Fruit fly (Drosophila melanogaster): Measurements from ENCODE around the gene CG34331.

The CG34331 gene

dm6 chrX:20158943-20159385, 36.7 kb downstream of the CG34331 start:
- TF ChIP-seq CG11902 (GFP tag; optimal IDR thresholded peaks at IDR 0.05) (no peak), fd59A (GFP tag; optimal IDR thresholded peaks at IDR 0.05) (no peak), lz (GFP tag; optimal IDR thresholded peaks at IDR 0.05) (no peak), CG10631 (GFP tag; optimal IDR thresholded peaks at IDR 0.05) (no peak), vri (GFP tag; optimal IDR thresholded peaks at IDR 0.05) (peak; percentile 63), topi (GFP tag; optimal IDR thresholded peaks at IDR 0.05) (peak; percentile 46), achi (GFP tag; optimal IDR thresholded peaks at IDR 0.05) (no peak), Sox14 (GFP tag; optimal IDR thresholded peaks at IDR 0.05) (peak; percentile 67), CG15336 (GFP tag; IDR thresholded peaks at IDR 0.05) (peak; percentile 43; the same call in 1 of the 2 replicates), spab (GFP tag; optimal IDR thresholded peaks at IDR 0.05) (no peak), pdm3 (GFP tag; optimal IDR thresholded peaks at IDR 0.05) (no peak), Blimp-1 (GFP tag; optimal IDR thresholded peaks at IDR 0.05) (peak; percentile 16), CG11762 (GFP tag; optimal IDR thresholded peaks at IDR 0.05; ENCODE audit: insufficient read depth) (no peak), CG3919 (GFP tag; optimal IDR thresholded peaks at IDR 0.05) (no peak), CG6792 (GFP tag; optimal IDR thresholded peaks at IDR 0.05) (no peak), OdsH (GFP tag; optimal IDR thresholded peaks at IDR 0.05) (no peak), Lpt (GFP tag; optimal IDR thresholded peaks at IDR 0.05) (peak; percentile 15), Eip75B (GFP tag; optimal IDR thresholded peaks at IDR 0.05) (peak; percentile 28), CG1621 (tag; optimal IDR thresholded peaks at IDR 0.05) (peak; percentile 21), CG6808 (GFP tag; optimal IDR thresholded peaks at IDR 0.05) (peak; percentile 18), fd85E (GFP tag; optimal IDR thresholded peaks at IDR 0.05) (no peak), Eip78C (GFP tag) (peak; percentile 52), CG6854 (GFP tag; optimal IDR thresholded peaks at IDR 0.05) (no peak), cyc (GFP tag; optimal IDR thresholded peaks at IDR 0.05) (no peak), dsx (GFP tag; optimal IDR thresholded peaks at IDR 0.05; ENCODE audit: poor library complexity, severe bottlenecking) (peak; percentile 40), svp (GFP tag) (no peak), Eip93F (GFP tag; optimal IDR thresholded peaks at IDR 0.05) (no peak), CG11294 (GFP tag; IDR thresholded peaks at IDR 0.05) (no peak), Hr38 (GFP tag; optimal IDR thresholded peaks at IDR 0.05) (no peak), esn (GFP tag; optimal IDR thresholded peaks at IDR 0.05) (no peak), net (GFP tag; optimal IDR thresholded peaks at IDR 0.05) (peak; percentile 26), dac (GFP tag; optimal IDR thresholded peaks at IDR 0.05) (peak; percentile 34), Ets96B (tag; optimal IDR thresholded peaks at IDR 0.05) (peak; percentile 29), CG9139 (GFP tag; optimal IDR thresholded peaks at IDR 0.05) (peak; percentile 32), CG8319 (GFP tag; optimal IDR thresholded peaks at IDR 0.05) (no peak), CG3032 (tag; optimal IDR thresholded peaks at IDR 0.05) (peak; percentile 7), CG6163 (GFP tag; IDR thresholded peaks at IDR 0.05) (peak; percentile 75; the same call in 2 of the 3 replicates), CG8632 (GFP tag; optimal IDR thresholded peaks at IDR 0.05) (peak; percentile 12), CG10669 (GFP tag; optimal IDR thresholded peaks at IDR 0.05) (peak; percentile 23), fkh (GFP tag; optimal IDR thresholded peaks at IDR 0.05) (peak; percentile 28), Met (GFP tag; optimal IDR thresholded peaks at IDR 0.05) (no peak), Smox (GFP tag; optimal IDR thresholded peaks at IDR 0.05) (no peak), eg (GFP tag; IDR thresholded peaks at IDR 0.05) (peak; percentile 75), Hr4 (GFP tag; optimal IDR thresholded peaks at IDR 0.05) (no peak), Sox15 (GFP tag; optimal IDR thresholded peaks at IDR 0.05) (no peak), CG8119 (GFP tag; IDR thresholded peaks at IDR 0.05) (peak; percentile 47; the same call in 1 of the 3 replicates), Gug (GFP tag; IDR thresholded peaks at IDR 0.05) (peak; percentile 39), CG7368 (GFP tag; optimal IDR thresholded peaks at IDR 0.05) (no peak), CG4318 (GFP tag; optimal IDR thresholded peaks at IDR 0.05) (no peak), CG32006 (GFP tag; optimal IDR thresholded peaks at IDR 0.05) (peak; percentile 28), CG31627 (GFP tag; optimal IDR thresholded peaks at IDR 0.05) (no peak), Sox102F (GFP tag; optimal IDR thresholded peaks at IDR 0.05) (no peak), CG16779 (tag; optimal IDR thresholded peaks at IDR 0.05) (peak; percentile 47)
